Worm (Caenorhabditis elegans) whole organism, L3 larva: ENCODE data around the gene str-6.

Source experiments
- R02D3.7 ChIP-seq: fragments of 150-350 bp; optimal IDR thresholded peaks from 2 replicates; lab custom pipeline; 2014; ENCODE audit warnings: missing biosample characterization, missing genetic modification characterization
- ZK546.5 ChIP-seq: sonication (generic microtip); optimal IDR thresholded peaks from 2 replicates; lab custom pipeline; 2017; ENCODE audit warnings: missing biosample characterization, missing genetic modification characterization
- ama-1 ChIP-seq: fragments of 150-350 bp; optimal IDR thresholded peaks from 2 replicates; lab custom pipeline; 2018
- ceh-82 ChIP-seq: fragments of 150-350 bp; optimal IDR thresholded peaks from 2 replicates; lab custom pipeline; 2014; ENCODE audit warnings: missing biosample characterization, missing genetic modification characterization
- ceh-9 ChIP-seq: sonication (generic microtip); optimal IDR thresholded peaks from 2 replicates; lab custom pipeline; 2018; ENCODE audit warnings: missing biosample characterization, missing genetic modification characterization
- egl-27 ChIP-seq: sonication (generic microtip); optimal IDR thresholded peaks from 4 replicates; lab custom pipeline; 2017; ENCODE audit warnings: missing biosample characterization, missing genetic modification reagents, missing genetic modification characterization
- egl-5 ChIP-seq: fragments of 150-350 bp; optimal IDR thresholded peaks from 2 replicates; lab custom pipeline; 2017; ENCODE audit warnings: missing biosample characterization, missing genetic modification reagents, missing genetic modification characterization, inconsistent platforms
- elt-3 ChIP-seq, 3 experiments: fragments of 150-350 bp in 1 of 3; sonication (generic microtip) in 2 of 3; optimal IDR thresholded peaks; 2 replicates in 2 of 3; 4 replicates in 1 of 3; lab custom pipeline; 2014 to 2017; ENCODE audit warnings: missing biosample characterization in 3 of 3, missing genetic modification characterization in 3 of 3
- fkh-10 ChIP-seq: sonication (generic microtip); optimal IDR thresholded peaks from 2 replicates; lab custom pipeline; 2017; ENCODE audit warnings: missing biosample characterization, missing genetic modification reagents, missing genetic modification characterization
- fos-1 ChIP-seq: fragments of 150-350 bp; optimal IDR thresholded peaks from 2 replicates; lab custom pipeline; 2014; ENCODE audit warnings: missing biosample characterization, missing genetic modification characterization
- hmg-11 ChIP-seq: sonication (generic microtip); optimal IDR thresholded peaks from 2 replicates; lab custom pipeline; 2016; ENCODE audit warnings: missing genetic modification characterization, missing compliant biosample characterization
- jun-1 ChIP-seq: fragments of 150-350 bp; optimal IDR thresholded peaks from 2 replicates; lab custom pipeline; 2014; ENCODE audit warnings: missing biosample characterization, missing genetic modification reagents, missing genetic modification characterization
- lin-15B ChIP-seq: fragments of 150-350 bp; optimal IDR thresholded peaks from 2 replicates; lab custom pipeline; 2014; ENCODE audit warnings: missing biosample characterization, missing genetic modification characterization
- lin-39 ChIP-seq: fragments of 150-350 bp; optimal IDR thresholded peaks from 2 replicates; lab custom pipeline; 2018; ENCODE audit warnings: missing biosample characterization, missing genetic modification reagents, missing genetic modification characterization
- lsy-12 ChIP-seq: sonication (generic microtip); optimal IDR thresholded peaks from 2 replicates; lab custom pipeline; 2016; ENCODE audit warnings: mild to moderate bottlenecking, missing genetic modification characterization, missing compliant biosample characterization
- mdl-1 ChIP-seq: fragments of 150-350 bp; optimal IDR thresholded peaks from 2 replicates; lab custom pipeline; 2014; ENCODE audit warnings: missing biosample characterization, missing genetic modification characterization
- nfya-1 ChIP-seq: sonication (generic microtip); optimal IDR thresholded peaks from 2 replicates; lab custom pipeline; 2017; ENCODE audit warnings: missing genetic modification characterization, mild to moderate bottlenecking, missing compliant biosample characterization, antibody characterized with exemption, moderate library complexity; ENCODE audit not compliant: insufficient read depth
- nhr-11 ChIP-seq: fragments of 150-350 bp; optimal IDR thresholded peaks from 2 replicates; lab custom pipeline; 2014; ENCODE audit warnings: missing biosample characterization, missing genetic modification characterization
- nhr-23 ChIP-seq: fragments of 150-350 bp; optimal IDR thresholded peaks from 2 replicates; lab custom pipeline; 2014; ENCODE audit warnings: missing biosample characterization, missing genetic modification reagents, missing genetic modification characterization
- nhr-25 ChIP-seq: sonication (generic microtip); optimal IDR thresholded peaks from 2 replicates; lab custom pipeline; 2017; ENCODE audit warnings: missing biosample characterization, missing genetic modification characterization
- nhr-28 ChIP-seq: fragments of 150-350 bp; optimal IDR thresholded peaks from 2 replicates; lab custom pipeline; 2014; ENCODE audit warnings: missing biosample characterization, missing genetic modification characterization
- nhr-43 ChIP-seq: sonication (generic microtip); optimal IDR thresholded peaks from 2 replicates; lab custom pipeline; 2016; ENCODE audit warnings: mild to moderate bottlenecking, missing genetic modification characterization, missing compliant biosample characterization; ENCODE audit not compliant: poor library complexity, severe bottlenecking
- nhr-76 ChIP-seq: fragments of 150-350 bp; sonication (generic microtip); optimal IDR thresholded peaks from 5 replicates; lab custom pipeline; 2014; ENCODE audit warnings: missing biosample characterization, missing genetic modification characterization
- nhr-77 ChIP-seq: fragments of 150-350 bp; optimal IDR thresholded peaks from 2 replicates; lab custom pipeline; 2014; ENCODE audit warnings: missing biosample characterization, missing genetic modification characterization
- pha-4 ChIP-seq: fragments of 150-350 bp; optimal IDR thresholded peaks from 2 replicates; lab custom pipeline; 2014; ENCODE audit warnings: missing biosample characterization, missing genetic modification reagents, missing genetic modification characterization
- pqm-1 ChIP-seq: fragments of 150-350 bp; optimal IDR thresholded peaks from 2 replicates; lab custom pipeline; 2017; ENCODE audit warnings: missing biosample characterization, missing genetic modification characterization, inconsistent platforms
- sea-2 ChIP-seq: fragments of 150-350 bp; sonication (generic microtip); optimal IDR thresholded peaks from 4 replicates; lab custom pipeline; 2014; ENCODE audit warnings: missing biosample characterization, missing genetic modification reagents, missing genetic modification characterization
- skn-1 ChIP-seq: fragments of 150-350 bp; optimal IDR thresholded peaks from 2 replicates; lab custom pipeline; 2014; ENCODE audit warnings: missing biosample characterization, missing genetic modification characterization
- snpc-4 ChIP-seq: fragments of 150-350 bp; optimal IDR thresholded peaks from 2 replicates; lab custom pipeline; 2014; ENCODE audit warnings: missing biosample characterization, missing genetic modification characterization
- unc-39 ChIP-seq: sonication (generic microtip); optimal IDR thresholded peaks from 4 replicates; lab custom pipeline; 2017; ENCODE audit warnings: missing biosample characterization, missing genetic modification characterization
- unc-62 ChIP-seq: fragments of 150-350 bp; sonication (generic microtip); optimal IDR thresholded peaks from 4 replicates; lab custom pipeline; 2014; ENCODE audit warnings: missing biosample characterization, missing genetic modification reagents, missing genetic modification characterization
- ztf-4 ChIP-seq: fragments of 150-350 bp; optimal IDR thresholded peaks from 2 replicates; lab custom pipeline; 2014; ENCODE audit warnings: missing biosample characterization, missing genetic modification characterization

The str-6 gene

DNA sequence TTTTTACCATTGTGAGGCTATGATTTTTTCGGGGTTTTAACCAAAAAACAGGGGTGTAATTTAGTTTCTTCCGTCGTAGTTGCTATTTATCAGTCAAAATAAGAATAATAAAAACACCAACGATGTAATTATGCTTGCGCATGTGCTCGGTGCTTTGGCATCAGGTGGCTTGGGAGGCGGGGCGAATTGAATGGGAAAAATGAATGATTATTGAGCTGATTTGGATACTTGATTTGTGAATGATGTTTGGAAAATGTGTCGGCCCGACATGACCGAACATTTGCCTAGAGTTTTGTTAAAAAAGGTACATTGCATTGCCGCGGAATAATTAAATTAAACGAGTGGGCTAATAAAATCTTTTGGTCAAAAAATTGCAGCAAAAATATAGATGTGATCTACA lies 17.8 kb downstream of the str-6 start, which contains the start of gene str-38:
str-38 (minus strand) TSS at position 101 of the 400 bp plus-strand sequence.
- TF ChIP-seq ZK546.5, result no peak
- TF ChIP-seq ceh-9, result no peak

DNA sequence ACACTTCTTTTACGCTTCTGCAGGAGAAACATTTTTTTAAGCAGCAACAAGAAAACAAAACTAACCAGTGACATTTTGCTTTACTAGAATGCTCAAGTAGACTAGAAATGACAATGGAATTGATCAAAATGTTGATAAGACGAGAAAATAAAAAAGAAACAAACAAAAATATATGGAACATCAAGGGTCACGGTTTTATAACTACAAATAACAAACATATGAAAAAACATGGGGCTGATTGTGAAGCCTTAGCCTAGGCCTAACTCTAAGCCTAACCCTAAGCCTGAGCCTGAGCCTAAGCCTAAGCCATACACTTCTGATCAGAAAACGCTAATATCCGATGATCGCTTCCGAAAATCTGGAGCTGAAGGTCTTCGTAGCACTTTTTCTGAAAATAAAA lies 19.6 kb downstream of the str-6 start, which contains the start of gene Y6E2A.10:
Y6E2A.10 (minus strand) TSS at position 101 of the 400 bp plus-strand sequence.
- no peak for TF ChIP-seq egl-5 (tag; lab: Kevin White, UChicago)
- no peak for TF ChIP-seq unc-39 (tag; lab: Kevin White, UChicago)
- no peak for TF ChIP-seq ZK546.5
- TF ChIP-seq snpc-4, result no peak
- TF ChIP-seq fos-1, result no peak
- TF ChIP-seq elt-3 (tag; optimal IDR thresholded peaks at IDR 0.05; lab: Kevin White, UChicago), result no peak
- TF ChIP-seq, all 47 proteins: peak for 0

DNA sequence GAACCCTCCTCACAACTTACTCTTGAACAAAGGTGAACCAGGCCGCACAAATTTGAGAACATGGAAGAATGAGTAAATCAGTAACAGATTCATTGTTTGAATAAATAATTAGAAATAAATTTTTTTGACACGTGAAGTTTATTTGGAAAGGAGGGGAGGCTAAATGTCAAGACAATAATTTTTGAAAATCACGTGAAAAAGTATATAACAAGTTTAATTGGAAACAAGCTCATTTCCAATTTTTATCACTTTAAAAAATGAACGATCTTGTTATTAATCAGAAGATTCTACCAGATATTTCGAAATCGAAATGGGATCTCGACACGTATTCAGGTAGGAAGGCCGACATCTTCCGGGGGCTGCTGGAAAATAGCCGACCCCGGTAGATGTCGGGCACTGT lies 23.4 kb downstream of the str-6 start, which contains the start of the genes irld-57 and sfxn-1.3:
irld-57 (minus strand) TSS at position 101 of the 400 bp plus-strand sequence.
sfxn-1.3 (plus strand) TSS at position 232 of the 400 bp plus-strand sequence.
- TF ChIP-seq pqm-1 (tag; lab: Kevin White, UChicago) (no peak), mdl-1 (no peak), ceh-82 (tag; lab: Kevin White, UChicago) (no peak), nhr-43 (tag; lab: Kevin White, UChicago) (no peak), nfya-1 (tag; lab: Kevin White, UChicago) (no peak), lin-39 (tag; lab: Kevin White, UChicago) (no peak), snpc-4 (no peak), lin-15B (tag; lab: Kevin White, UChicago) (no peak), egl-27 (tag; lab: Kevin White, UChicago) (no peak), ama-1 (lab: Kevin White, UChicago) (no peak), nhr-11 (tag; lab: Kevin White, UChicago) (no peak), pha-4 (tag; lab: Kevin White, UChicago) (no peak)
- TF ChIP-seq, all 47 proteins: peak for 0

DNA sequence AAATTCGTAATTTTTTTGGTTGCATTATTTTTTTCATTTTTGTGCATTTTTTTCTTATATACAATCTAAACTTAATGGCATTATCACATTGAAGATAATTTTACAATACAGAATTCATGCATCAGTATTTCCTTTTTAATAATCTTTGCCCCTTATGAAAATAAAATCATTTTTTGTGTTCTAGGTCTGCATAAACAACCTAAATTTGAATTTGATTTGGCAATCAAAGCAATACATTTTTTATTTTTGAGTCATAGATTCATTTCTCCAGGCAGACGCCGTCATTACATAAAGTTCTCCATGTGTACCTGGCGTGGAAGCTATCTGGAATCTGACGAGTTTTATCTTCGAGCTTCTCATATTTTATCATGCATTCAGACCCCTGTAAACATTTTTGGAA lies 28.1 kb downstream of the str-6 start, which contains the start of gene srh-140:
srh-140 (plus strand) TSS at position 301 of the 400 bp plus-strand sequence.
- no peak for TF ChIP-seq egl-27 (tag; lab: Kevin White, UChicago)
- no peak for TF ChIP-seq skn-1 (tag; lab: Kevin White, UChicago)
- no peak for TF ChIP-seq ceh-9
- no peak for TF ChIP-seq fkh-10
- TF ChIP-seq pha-4 (tag; lab: Kevin White, UChicago), result no peak
- TF ChIP-seq fos-1, result no peak
- TF ChIP-seq R02D3.7 (tag; lab: Kevin White, UChicago), result no peak

DNA sequence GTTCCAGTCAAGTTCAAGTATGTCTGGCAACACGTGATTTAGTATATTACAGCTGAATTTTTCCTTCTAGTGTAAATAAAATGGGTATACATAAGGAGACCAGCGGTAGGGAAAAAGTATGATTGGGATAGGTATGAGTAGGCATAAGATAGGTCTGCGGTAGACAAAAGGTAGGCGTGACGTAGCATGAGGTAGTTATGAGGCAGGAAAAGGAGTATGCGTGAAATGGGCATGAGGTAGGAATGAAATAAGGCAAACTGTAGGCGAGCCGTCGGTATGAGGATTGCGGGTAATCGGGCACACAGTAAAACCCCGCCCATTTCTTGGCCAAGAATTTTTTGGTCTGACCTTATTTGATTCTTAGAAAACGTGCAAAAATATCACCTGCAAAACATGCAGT lies 28.6 kb downstream of the str-6 start:
- TF ChIP-seq egl-27 (tag; lab: Kevin White, UChicago) (no peak), unc-62 (GFP tag; lab: Kevin White, UChicago) (no peak), nhr-28 (no peak), nhr-25 (tag; lab: Kevin White, UChicago) (no peak), fos-1 (no peak), egl-5 (tag; lab: Kevin White, UChicago) (no peak), R02D3.7 (tag; lab: Kevin White, UChicago) (no peak), fkh-10 (no peak), nhr-77 (tag; lab: Kevin White, UChicago) (no peak), snpc-4 (no peak), ceh-82 (tag; lab: Kevin White, UChicago) (no peak), lsy-12 (tag; lab: Kevin White, UChicago) (no peak), ceh-9 (no peak), hmg-11 (tag; lab: Kevin White, UChicago) (no peak), lin-39 (tag; lab: Kevin White, UChicago) (no peak), jun-1 (tag; lab: Kevin White, UChicago) (no peak), nhr-23 (tag; lab: Kevin White, UChicago) (no peak), ztf-4 (tag; lab: Kevin White, UChicago) (no peak)

DNA sequence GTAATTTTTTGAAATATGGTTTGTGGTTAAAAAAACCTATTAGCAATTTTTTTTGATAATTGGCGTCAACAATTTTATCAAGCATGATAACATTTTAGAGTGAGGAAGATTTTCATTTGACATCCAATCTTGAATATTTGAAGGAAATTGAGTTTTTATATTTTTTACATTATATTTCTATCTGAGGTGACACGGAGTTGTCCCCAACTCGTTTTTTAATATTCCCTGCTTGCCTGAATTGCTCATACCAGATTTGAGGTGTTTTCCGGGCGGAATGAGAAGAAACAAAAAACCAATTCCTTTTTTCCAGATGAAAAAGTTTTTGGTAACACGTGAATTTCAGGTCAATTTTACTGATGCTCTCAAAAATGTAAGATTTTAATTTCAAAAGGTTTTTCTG lies 30.5 kb downstream of the str-6 start, which contains the start of gene Y6E2A.7:
Y6E2A.7 (plus strand) TSS at position 301 of the 400 bp plus-strand sequence.
- TF ChIP-seq sea-2 (GFP tag; lab: Kevin White, UChicago), result no peak
- no peak for TF ChIP-seq unc-62 (GFP tag; lab: Kevin White, UChicago)
- TF ChIP-seq nhr-76 (tag; lab: Kevin White, UChicago), result no peak
